Fruit fly (Drosophila melanogaster) whole organism, embryonic: ENCODE measurements around the gene Mrm2.
A peak's percentile ranks its signal among the peaks of the same experiment; 100 is the strongest.

Source experiments
- Adf1 ChIP-seq: fragments of 200-800 bp; sonication (Bioruptor generic); IDR thresholded peaks from 2 replicates; pipeline ENCODE4 v1.3.6; 2022; ENCODE audit warnings: missing biosample characterization, missing genetic modification characterization
- Asciz ChIP-seq: fragments of 200-800 bp; sonication (Bioruptor generic); optimal IDR thresholded peaks from 2 replicates; lab custom pipeline; 2017; ENCODE audit warnings: missing biosample characterization, mild to moderate bottlenecking, missing genetic modification characterization, missing genetic modification reagents
- BEAF-32 ChIP-seq: fragments of 200-800 bp; sonication (Bioruptor generic); optimal IDR thresholded peaks from 3 replicates; lab custom pipeline; 2017; ENCODE audit warnings: missing biosample characterization, missing genetic modification characterization, mild to moderate bottlenecking, moderate library complexity, missing genetic modification reagents
- CG11696 ChIP-seq: fragments of 200-800 bp; sonication (Bioruptor generic); IDR thresholded peaks from 2 replicates; pipeline ENCODE4 v1.3.6; 2022; ENCODE audit warnings: missing biosample characterization, missing genetic modification characterization
- CG13123 ChIP-seq: fragments of 200-800 bp; sonication (Bioruptor generic); optimal IDR thresholded peaks from 2 replicates; lab custom pipeline; 2016; ENCODE audit warnings: missing biosample characterization, missing genetic modification characterization
- CG13894 ChIP-seq: fragments of 200-800 bp; sonication (Bioruptor generic); optimal IDR thresholded peaks from 3 replicates; lab custom pipeline; 2018; ENCODE audit warnings: missing biosample characterization, mild to moderate bottlenecking, missing genetic modification characterization, moderate library complexity
- CG14441 ChIP-seq: fragments of 200-800 bp; sonication (Bioruptor generic); IDR thresholded peaks from 2 replicates; pipeline ENCODE4 v1.3.6; 2022; ENCODE audit warnings: missing biosample characterization, missing genetic modification characterization
- CG1529 ChIP-seq: fragments of 200-800 bp; sonication (Bioruptor generic); optimal IDR thresholded peaks from 3 replicates; lab custom pipeline; 2018; ENCODE audit warnings: missing biosample characterization, missing genetic modification characterization
- CG1792 ChIP-seq: fragments of 200-800 bp; sonication (Bioruptor generic); optimal IDR thresholded peaks from 2 replicates; lab custom pipeline; 2016; ENCODE audit warnings: missing biosample characterization, missing genetic modification characterization
- CG18011 ChIP-seq: fragments of 200-800 bp; sonication (Bioruptor generic); optimal IDR thresholded peaks from 2 replicates; lab custom pipeline; 2017; ENCODE audit warnings: missing biosample characterization, missing genetic modification characterization, mild to moderate bottlenecking, moderate library complexity, missing genotype
- CG2678 ChIP-seq: fragments of 200-800 bp; sonication (Bioruptor generic); optimal IDR thresholded peaks from 3 replicates; lab custom pipeline; 2019; ENCODE audit warnings: missing biosample characterization, mild to moderate bottlenecking, missing genetic modification characterization, moderate library complexity
- CG3163 ChIP-seq: fragments of 200-800 bp; sonication (Bioruptor generic); optimal IDR thresholded peaks from 3 replicates; lab custom pipeline; 2016; ENCODE audit warnings: missing biosample characterization, missing genetic modification characterization
- CG3407 ChIP-seq: fragments of 200-800 bp; sonication (Bioruptor generic); optimal IDR thresholded peaks from 2 replicates; lab custom pipeline; 2018; ENCODE audit warnings: missing biosample characterization, mild to moderate bottlenecking, missing genetic modification characterization
- CG34422 ChIP-seq: fragments of 200-800 bp; sonication (Bioruptor generic); IDR thresholded peaks from 3 replicates; pipeline ENCODE4 v1.3.6; 2022; ENCODE audit warnings: missing biosample characterization, missing genetic modification characterization
- CG4617 ChIP-seq: fragments of 200-800 bp; sonication (Bioruptor generic); optimal IDR thresholded peaks from 3 replicates; lab custom pipeline; 2016; ENCODE audit warnings: missing biosample characterization, missing genetic modification characterization, borderline replicate concordance
- CG5953 ChIP-seq: fragments of 200-800 bp; sonication (Bioruptor generic); IDR thresholded peaks from 2 replicates; pipeline ENCODE4 v1.3.6; 2022; ENCODE audit warnings: missing biosample characterization, missing genetic modification characterization
- CG6254 ChIP-seq: fragments of 200-800 bp; sonication (Bioruptor generic); optimal IDR thresholded peaks from 3 replicates; lab custom pipeline; 2017; ENCODE audit warnings: mild to moderate bottlenecking, missing biosample characterization, missing genetic modification reagents, missing genetic modification characterization
- CG7839 ChIP-seq: fragments of 200-800 bp; sonication (Bioruptor generic); optimal IDR thresholded peaks from 3 replicates; lab custom pipeline; 2018; ENCODE audit warnings: missing biosample characterization, mild to moderate bottlenecking, missing genetic modification characterization, moderate library complexity
- CG8478 ChIP-seq: fragments of >200 bp; optimal IDR thresholded peaks from 2 replicates; lab custom pipeline; 2018
- Camta ChIP-seq: fragments of 200-800 bp; sonication (Bioruptor generic); optimal IDR thresholded peaks from 2 replicates; lab custom pipeline; 2016; ENCODE audit warnings: missing biosample characterization, missing genetic modification characterization
- HLH54F ChIP-seq: fragments of 200-800 bp; sonication (Bioruptor generic); optimal IDR thresholded peaks from 3 replicates; lab custom pipeline; 2016; ENCODE audit warnings: missing biosample characterization, missing genetic modification characterization
- Kr ChIP-seq: fragments of 200-800 bp; sonication (Bioruptor generic); optimal IDR thresholded peaks from 2 replicates; lab custom pipeline; 2017; ENCODE audit warnings: missing biosample characterization, mild to moderate bottlenecking, missing genetic modification characterization
- NFAT ChIP-seq: fragments of 200-800 bp; sonication (Bioruptor generic); IDR thresholded peaks from 2 replicates; pipeline ENCODE4 v1.3.6; 2022; ENCODE audit warnings: missing biosample characterization, missing genetic modification characterization
- NfI ChIP-seq: fragments of 200-800 bp; sonication (Bioruptor generic); optimal IDR thresholded peaks from 3 replicates; lab custom pipeline; 2018; ENCODE audit warnings: missing biosample characterization, mild to moderate bottlenecking, missing genetic modification characterization, moderate library complexity
- Six4 ChIP-seq: fragments of 200-800 bp; sonication (Bioruptor generic); optimal IDR thresholded peaks from 2 replicates; lab custom pipeline; 2016; ENCODE audit warnings: missing biosample characterization, missing genetic modification characterization
- al ChIP-seq: fragments of 200-800 bp; sonication (Bioruptor generic); IDR thresholded peaks from 2 replicates; pipeline ENCODE4 v1.3.6; 2022; ENCODE audit warnings: missing biosample characterization, missing genetic modification characterization
- ara ChIP-seq: fragments of 200-800 bp; sonication (Bioruptor generic); IDR thresholded peaks from 2 replicates; pipeline ENCODE4 v1.3.6; 2022; ENCODE audit warnings: missing biosample characterization, missing genetic modification characterization
- bigmax ChIP-seq: fragments of 200-800 bp; sonication (Bioruptor generic); optimal IDR thresholded peaks from 2 replicates; lab custom pipeline; 2018; ENCODE audit warnings: missing biosample characterization, mild to moderate bottlenecking, missing genetic modification characterization
- bowl ChIP-seq: fragments of 200-800 bp; sonication (Bioruptor generic); IDR thresholded peaks from 2 replicates; pipeline ENCODE4 v1.3.6; 2022; ENCODE audit warnings: missing biosample characterization, missing genetic modification characterization
- ci ChIP-seq: fragments of 200-800 bp; sonication (Bioruptor generic); IDR thresholded peaks from 3 replicates; pipeline ENCODE4 v1.3.6; 2022; ENCODE audit warnings: missing biosample characterization, missing genetic modification characterization
- corto ChIP-seq: fragments of 200-800 bp; sonication (Bioruptor generic); optimal IDR thresholded peaks from 2 replicates; lab custom pipeline; 2016; ENCODE audit warnings: missing biosample characterization, mild to moderate bottlenecking, missing genetic modification characterization, moderate library complexity
- da ChIP-seq: fragments of 200-800 bp; sonication (Bioruptor generic); optimal IDR thresholded peaks from 2 replicates; lab custom pipeline; 2016; ENCODE audit warnings: missing biosample characterization, missing genetic modification characterization
- dysf ChIP-seq: fragments of 200-800 bp; sonication (Bioruptor generic); IDR thresholded peaks from 3 replicates; pipeline ENCODE4 v1.3.6; 2022; ENCODE audit warnings: missing biosample characterization, missing genetic modification characterization
- gem ChIP-seq: fragments of 200-800 bp; sonication (Bioruptor generic); optimal IDR thresholded peaks from 2 replicates; lab custom pipeline; 2019; ENCODE audit warnings: missing biosample characterization, mild to moderate bottlenecking, missing genetic modification characterization, moderate library complexity
- gfzf ChIP-seq: fragments of 200-800 bp; sonication (Bioruptor generic); optimal IDR thresholded peaks from 2 replicates; lab custom pipeline; 2016; ENCODE audit warnings: missing biosample characterization, mild to moderate bottlenecking, missing genetic modification characterization, moderate library complexity
- hkb ChIP-seq, 2 experiments: fragments of 200-800 bp in 1 of 2; fragments of >200 bp in 1 of 2; sonication (Bioruptor generic) in 1 of 2; IDR thresholded peaks in 1 of 2; optimal IDR thresholded peaks in 1 of 2; 2 replicates each; pipeline versions ENCODE4 v1.3.6 to Lab custom; 2017 to 2022; ENCODE audit warnings: missing biosample characterization in 1 of 2, missing genetic modification characterization in 1 of 2
- ken ChIP-seq: fragments of 200-800 bp; sonication (Bioruptor generic); IDR thresholded peaks from 3 replicates; pipeline ENCODE4 v1.3.6; 2022; ENCODE audit warnings: missing biosample characterization, missing genetic modification characterization
- lab ChIP-seq: fragments of 200-800 bp; sonication (Bioruptor generic); optimal IDR thresholded peaks from 3 replicates; lab custom pipeline; 2017; ENCODE audit warnings: missing biosample characterization, missing genetic modification characterization, mild to moderate bottlenecking, moderate library complexity, missing genetic modification reagents
- lmd ChIP-seq: fragments of 200-800 bp; sonication (Bioruptor generic); IDR thresholded peaks from 2 replicates; pipeline ENCODE4 v1.3.6; 2022; ENCODE audit warnings: missing biosample characterization, missing genetic modification characterization
- mam ChIP-seq: fragments of 200-800 bp; sonication (Bioruptor generic); optimal IDR thresholded peaks from 3 replicates; lab custom pipeline; 2016; ENCODE audit warnings: missing biosample characterization, missing genetic modification characterization
- mld ChIP-seq: fragments of 200-800 bp; sonication (Bioruptor generic); IDR thresholded peaks from 3 replicates; pipeline ENCODE4 v1.3.6; 2022; ENCODE audit warnings: missing biosample characterization, missing genetic modification characterization; ENCODE audit not compliant: partially characterized antibody
- nerfin-2 ChIP-seq: fragments of 200-800 bp; sonication (Bioruptor generic); IDR thresholded peaks from 2 replicates; pipeline ENCODE4 v1.3.6; 2022; ENCODE audit warnings: missing biosample characterization, missing genetic modification characterization; ENCODE audit not compliant: partially characterized antibody
- oc ChIP-seq: fragments of 200-800 bp; sonication (Bioruptor generic); optimal IDR thresholded peaks from 2 replicates; lab custom pipeline; 2018; ENCODE audit warnings: missing biosample characterization, mild to moderate bottlenecking, missing genetic modification characterization, moderate library complexity
- p53 ChIP-seq: fragments of 200-800 bp; sonication (Bioruptor generic); optimal IDR thresholded peaks from 2 replicates; lab custom pipeline; 2016; ENCODE audit warnings: missing biosample characterization, missing genetic modification characterization
- slou ChIP-seq: fragments of 200-800 bp; sonication (Bioruptor generic); optimal IDR thresholded peaks from 3 replicates; lab custom pipeline; 2016; ENCODE audit warnings: missing biosample characterization, missing genetic modification characterization
- slp2 ChIP-seq: fragments of 200-800 bp; sonication (Bioruptor generic); optimal IDR thresholded peaks from 2 replicates; lab custom pipeline; 2016; ENCODE audit warnings: missing biosample characterization, missing genetic modification characterization
- ttk ChIP-seq: fragments of 200-800 bp; sonication (Bioruptor generic); IDR thresholded peaks from 2 replicates; pipeline ENCODE4 v2.1.2; 2022; ENCODE audit warnings: missing biosample characterization, missing genetic modification characterization
- vfl ChIP-seq: fragments of 200-800 bp; sonication (Bioruptor generic); optimal IDR thresholded peaks from 2 replicates; lab custom pipeline; 2016; ENCODE audit warnings: missing biosample characterization, missing genetic modification characterization
- wdn ChIP-seq: fragments of 200-800 bp; sonication (Bioruptor generic); IDR thresholded peaks from 2 replicates; pipeline ENCODE4 v1.3.6; 2022; ENCODE audit warnings: missing biosample characterization, missing genetic modification characterization
- yki ChIP-seq: fragments of >200 bp; optimal IDR thresholded peaks from 3 replicates; lab custom pipeline; 2018
- zen ChIP-seq: fragments of 200-800 bp; sonication (Bioruptor generic); optimal IDR thresholded peaks from 3 replicates; lab custom pipeline; 2018; ENCODE audit warnings: missing biosample characterization, mild to moderate bottlenecking, missing genetic modification characterization, moderate library complexity

Gene Mrm2

DNA sequence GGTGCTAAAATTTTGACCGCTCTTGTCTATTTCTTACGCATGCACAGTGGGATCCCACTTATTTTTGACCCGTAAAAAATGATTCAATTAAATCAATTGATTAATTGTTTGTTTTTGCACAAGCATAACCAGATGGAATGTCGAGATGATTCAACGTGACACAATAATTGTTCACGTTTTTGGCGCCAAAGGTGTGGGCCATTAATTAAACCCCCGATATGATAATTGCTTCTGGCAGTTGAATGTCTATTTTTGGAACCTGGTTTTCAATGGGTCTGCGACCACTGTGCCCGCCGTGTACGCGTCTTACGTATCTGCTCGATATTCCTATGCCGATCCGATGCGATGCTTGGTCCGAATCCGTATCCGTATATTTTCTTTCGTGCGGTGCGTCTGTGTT is 30.6 kb downstream of the Mrm2 start (continued):
- peak; percentile 76 for TF ChIP-seq al (GFP tag; lab: Robert Waterston, UW)
- TF ChIP-seq lab (GFP tag; lab: Kevin White, UChicago), result peak; percentile 70
- peak; percentile 33 for TF ChIP-seq slp2
- TF ChIP-seq CG1529 (GFP tag; lab: Kevin White, UChicago), result peak; percentile 7
- no peak for TF ChIP-seq da (GFP tag; lab: Kevin White, UChicago)
- TF ChIP-seq ttk (GFP tag; lab: Robert Waterston, UW), result peak; percentile 63
- no peak for TF ChIP-seq nerfin-2 (GFP tag; lab: Robert Waterston, UW)
- TF ChIP-seq gfzf (GFP tag; lab: Kevin White, UChicago), result no peak
- peak; percentile 71; the same call in 1 of the 3 replicates for TF ChIP-seq ken
- TF ChIP-seq CG11696 (GFP tag; lab: Robert Waterston, UW), result peak; percentile 68
- peak; percentile 53 for TF ChIP-seq CG6254 (GFP tag; lab: Kevin White, UChicago)
- no peak for TF ChIP-seq zen (tag; lab: Kevin White, UChicago)
- TF ChIP-seq CG4617, result no peak
- TF ChIP-seq CG13894 (tag; lab: Kevin White, UChicago), result no peak
- peak; percentile 59; the same call in 1 of the 2 replicates for TF ChIP-seq wdn (GFP tag; lab: Robert Waterston, UW)
- peak; percentile 83 for TF ChIP-seq lmd (GFP tag; lab: Robert Waterston, UW)
- TF ChIP-seq Adf1 (GFP tag; lab: Robert Waterston, UW), result 0 out of 2 replicates have a peak, but pooled peaks have one; percentile 10
- no peak for TF ChIP-seq Kr
- TF ChIP-seq mam, result peak; percentile 78
- no peak for TF ChIP-seq bowl (GFP tag; lab: Robert Waterston, UW)
- no peak for TF ChIP-seq CG18011 (GFP tag; lab: Kevin White, UChicago)
- no peak for TF ChIP-seq corto (GFP tag; lab: Kevin White, UChicago)
- TF ChIP-seq ara, result peak; percentile 56; the same call in 1 of the 2 replicates
- TF ChIP-seq gem (tag; lab: Kevin White, UChicago), result peak; percentile 77
- peak; percentile 72 for TF ChIP-seq Six4 (GFP tag; lab: Kevin White, UChicago)
- peak; percentile 55 for TF ChIP-seq HLH54F (GFP tag; lab: Kevin White, UChicago)
- TF ChIP-seq Camta (GFP tag; lab: Kevin White, UChicago), result peak; percentile 42
- TF ChIP-seq hkb (optimal IDR thresholded peaks at IDR 0.05; lab: Kevin White, UChicago), result no peak
- peak; percentile 74 for TF ChIP-seq hkb (GFP tag; IDR thresholded peaks at IDR 0.05; lab: Robert Waterston, UW)
- TF ChIP-seq ci (GFP tag; lab: Robert Waterston, UW), result peak; percentile 81
- TF ChIP-seq p53 (GFP tag; lab: Kevin White, UChicago), result peak; percentile 15
- peak; percentile 87 for TF ChIP-seq CG14441 (GFP tag; lab: Robert Waterston, UW)
- no peak for TF ChIP-seq BEAF-32 (GFP tag; lab: Kevin White, UChicago)
- TF ChIP-seq CG7839 (tag; lab: Kevin White, UChicago), result peak; percentile 82
- peak; percentile 65 for TF ChIP-seq CG1792 (GFP tag; lab: Kevin White, UChicago)
- peak; percentile 63 for TF ChIP-seq Asciz (GFP tag; lab: Kevin White, UChicago)
- TF ChIP-seq mld, result no peak
- TF ChIP-seq NFAT (GFP tag; lab: Robert Waterston, UW), result peak; percentile 55; the same call in 1 of the 2 replicates
- no peak for TF ChIP-seq CG13123 (GFP tag; lab: Kevin White, UChicago)
- TF ChIP-seq oc (tag; lab: Kevin White, UChicago), result no peak
- no peak for TF ChIP-seq bigmax (GFP tag; lab: Kevin White, UChicago)
- TF ChIP-seq slou (GFP tag; lab: Kevin White, UChicago), result peak; percentile 24
- peak; percentile 25 for TF ChIP-seq CG3163 (GFP tag; lab: Kevin White, UChicago)
- TF ChIP-seq CG3407 (GFP tag; lab: Kevin White, UChicago), result peak; percentile 17
- TF ChIP-seq yki, result no peak
- TF ChIP-seq CG2678 (tag; lab: Kevin White, UChicago), result no peak
- TF ChIP-seq CG5953 (GFP tag; lab: Robert Waterston, UW), result no peak
- peak; percentile 65 for TF ChIP-seq NfI (GFP tag; lab: Kevin White, UChicago)
- TF ChIP-seq vfl (GFP tag; lab: Kevin White, UChicago), result peak; percentile 29
- no peak for TF ChIP-seq CG8478 (lab: Kevin White, UChicago)
- TF ChIP-seq CG34422, result peak; percentile 83
- TF ChIP-seq dysf (GFP tag; lab: Robert Waterston, UW), result peak; percentile 85
